Fruit fly (Drosophila melanogaster) whole organism, prepupa: ENCODE data around the gene Cpr.
A peak's percentile ranks its signal among the peaks of the same experiment; 100 is the strongest.

Experiments used
- Blimp-1 ChIP-seq: fragments of 200-800 bp; sonication (Bioruptor generic); optimal IDR thresholded peaks from 3 replicates; lab custom pipeline; 2017; ENCODE audit warnings: missing biosample characterization, missing genetic modification characterization, mild to moderate bottlenecking, moderate library complexity, missing genetic modification reagents
- CG10631 ChIP-seq: fragments of 200-800 bp; sonication (Bioruptor generic); optimal IDR thresholded peaks from 2 replicates; lab custom pipeline; 2016; ENCODE audit warnings: missing biosample characterization, missing genetic modification characterization
- CG10669 ChIP-seq: fragments of 200-800 bp; sonication (Bioruptor generic); optimal IDR thresholded peaks from 3 replicates; lab custom pipeline; 2018; ENCODE audit warnings: missing biosample characterization, mild to moderate bottlenecking, missing genetic modification characterization, moderate library complexity
- CG11294 ChIP-seq: fragments of 200-800 bp; sonication (Bioruptor generic); IDR thresholded peaks from 2 replicates; pipeline ENCODE4 v1.3.6; 2022; ENCODE audit warnings: missing biosample characterization, missing genetic modification characterization
- CG15336 ChIP-seq: fragments of 200-800 bp; sonication (Bioruptor generic); IDR thresholded peaks from 2 replicates; pipeline ENCODE4 v1.3.6; 2022; ENCODE audit warnings: missing biosample characterization, missing genetic modification characterization
- CG1621 ChIP-seq: fragments of 200-800 bp; sonication (Bioruptor generic); optimal IDR thresholded peaks from 3 replicates; lab custom pipeline; 2018; ENCODE audit warnings: missing biosample characterization, mild to moderate bottlenecking, missing genetic modification characterization
- CG16779 ChIP-seq: fragments of 200-800 bp; sonication (Bioruptor generic); optimal IDR thresholded peaks from 3 replicates; lab custom pipeline; 2017; ENCODE audit warnings: missing biosample characterization, mild to moderate bottlenecking, missing genetic modification characterization
- CG3032 ChIP-seq: fragments of 200-800 bp; optimal IDR thresholded peaks from 2 replicates; lab custom pipeline; 2019; ENCODE audit warnings: missing biosample characterization, mild to moderate bottlenecking, missing genetic modification characterization, moderate library complexity
- CG32006 ChIP-seq: fragments of 200-800 bp; sonication (Bioruptor generic); optimal IDR thresholded peaks from 3 replicates; lab custom pipeline; 2017; ENCODE audit warnings: missing biosample characterization, mild to moderate bottlenecking, missing genetic modification characterization
- CG34406 ChIP-seq: fragments of 200-800 bp; sonication (Bioruptor generic); optimal IDR thresholded peaks from 3 replicates; lab custom pipeline; 2016; ENCODE audit warnings: missing biosample characterization, missing genetic modification characterization
- CG3919 ChIP-seq: fragments of 200-800 bp; sonication (Bioruptor generic); optimal IDR thresholded peaks from 3 replicates; lab custom pipeline; 2016; ENCODE audit warnings: missing biosample characterization, missing genetic modification characterization
- CG6163 ChIP-seq: fragments of 200-800 bp; sonication (Bioruptor generic); IDR thresholded peaks from 3 replicates; pipeline ENCODE4 v1.3.6; 2022; ENCODE audit warnings: missing biosample characterization, missing genetic modification characterization
- CG6276 ChIP-seq: fragments of 200-800 bp; sonication (Bioruptor generic); optimal IDR thresholded peaks from 2 replicates; lab custom pipeline; 2017; ENCODE audit warnings: missing biosample characterization, mild to moderate bottlenecking, missing genetic modification characterization
- CG6792 ChIP-seq: fragments of 200-800 bp; sonication (Bioruptor generic); optimal IDR thresholded peaks from 3 replicates; lab custom pipeline; 2016; ENCODE audit warnings: missing biosample characterization, missing genetic modification characterization
- CG6808 ChIP-seq: fragments of 200-800 bp; sonication (Bioruptor generic); optimal IDR thresholded peaks from 3 replicates; lab custom pipeline; 2017; ENCODE audit warnings: missing biosample characterization, missing genetic modification characterization, mild to moderate bottlenecking, moderate library complexity, missing genetic modification reagents
- CG6854 ChIP-seq: fragments of 200-800 bp; sonication (Bioruptor generic); optimal IDR thresholded peaks from 2 replicates; lab custom pipeline; 2017; ENCODE audit warnings: missing biosample characterization, mild to moderate bottlenecking, missing genetic modification characterization
- CG7368 ChIP-seq: fragments of 200-800 bp; sonication (Bioruptor generic); optimal IDR thresholded peaks from 3 replicates; lab custom pipeline; 2016; ENCODE audit warnings: missing biosample characterization, missing genetic modification characterization
- CG8119 ChIP-seq: fragments of 200-800 bp; sonication (Bioruptor generic); IDR thresholded peaks from 3 replicates; pipeline ENCODE4 v1.3.6; 2022; ENCODE audit warnings: missing biosample characterization, missing genetic modification characterization
- CG8319 ChIP-seq: fragments of 200-800 bp; sonication (Bioruptor generic); optimal IDR thresholded peaks from 3 replicates; lab custom pipeline; 2016; ENCODE audit warnings: missing biosample characterization, missing genetic modification characterization
- CG8632 ChIP-seq: fragments of 200-800 bp; sonication (Bioruptor generic); optimal IDR thresholded peaks from 3 replicates; lab custom pipeline; 2016; ENCODE audit warnings: missing biosample characterization, missing genetic modification characterization
- CG9139 ChIP-seq: fragments of 200-800 bp; sonication (Bioruptor generic); optimal IDR thresholded peaks from 3 replicates; lab custom pipeline; 2017; ENCODE audit warnings: missing biosample characterization, mild to moderate bottlenecking, missing genetic modification characterization
- Eip75B ChIP-seq: fragments of 200-800 bp; sonication (Bioruptor generic); optimal IDR thresholded peaks from 3 replicates; lab custom pipeline; 2016; ENCODE audit warnings: missing biosample characterization, missing genetic modification characterization
- Eip78C ChIP-seq: fragments of 200-800 bp; sonication (Bioruptor generic); peaks from one replicate; lab custom pipeline; 2016; ENCODE audit warnings: missing biosample characterization, missing genetic modification characterization
- Eip93F ChIP-seq: fragments of 200-800 bp; sonication (Bioruptor generic); optimal IDR thresholded peaks from 2 replicates; lab custom pipeline; 2016; ENCODE audit warnings: missing biosample characterization, mild to moderate bottlenecking, missing genetic modification characterization
- Ets21C ChIP-seq: fragments of 200-800 bp; sonication (Bioruptor generic); optimal IDR thresholded peaks from 3 replicates; lab custom pipeline; 2016; ENCODE audit warnings: missing biosample characterization, missing genetic modification characterization
- Gug ChIP-seq: fragments of 200-800 bp; sonication (Bioruptor generic); IDR thresholded peaks from 2 replicates; pipeline ENCODE4 v1.3.6; 2022; ENCODE audit warnings: missing biosample characterization, missing genetic modification characterization
- Hr38 ChIP-seq: sonication (Bioruptor generic); optimal IDR thresholded peaks from 2 replicates; lab custom pipeline; 2016; ENCODE audit warnings: missing biosample characterization, missing genetic modification characterization
- Hr39 ChIP-seq: fragments of 200-800 bp; sonication (Bioruptor generic); optimal IDR thresholded peaks from 2 replicates; lab custom pipeline; 2016; ENCODE audit warnings: missing biosample characterization, missing genetic modification characterization
- Hr4 ChIP-seq: fragments of 200-800 bp; sonication (Bioruptor generic); optimal IDR thresholded peaks from 3 replicates; lab custom pipeline; 2016; ENCODE audit warnings: missing biosample characterization, missing genetic modification characterization
- Lpt ChIP-seq: fragments of 200-800 bp; sonication (Bioruptor generic); optimal IDR thresholded peaks from 3 replicates; lab custom pipeline; 2016; ENCODE audit warnings: missing biosample characterization, missing genetic modification characterization
- Met ChIP-seq: fragments of 200-800 bp; sonication (Bioruptor generic); optimal IDR thresholded peaks from 3 replicates; lab custom pipeline; 2016; ENCODE audit warnings: missing biosample characterization, missing genetic modification characterization
- Sox102F ChIP-seq: fragments of 200-800 bp; sonication (Bioruptor generic); optimal IDR thresholded peaks from 2 replicates; lab custom pipeline; 2016; ENCODE audit warnings: missing biosample characterization, mild to moderate bottlenecking, missing genetic modification characterization
- Sox14 ChIP-seq: fragments of 200-800 bp; sonication (Bioruptor generic); optimal IDR thresholded peaks from 3 replicates; lab custom pipeline; 2016; ENCODE audit warnings: missing biosample characterization, missing genetic modification characterization
- Sox15 ChIP-seq: fragments of 200-800 bp; sonication (Bioruptor generic); optimal IDR thresholded peaks from 3 replicates; lab custom pipeline; 2016; ENCODE audit warnings: missing biosample characterization, missing genetic modification characterization
- achi ChIP-seq: fragments of 200-800 bp; sonication (Bioruptor generic); optimal IDR thresholded peaks from 3 replicates; lab custom pipeline; 2016; ENCODE audit warnings: missing biosample characterization, missing genetic modification characterization
- acj6 ChIP-seq: fragments of 200-800 bp; sonication (Bioruptor generic); optimal IDR thresholded peaks from 3 replicates; lab custom pipeline; 2016; ENCODE audit warnings: missing biosample characterization, missing genetic modification characterization
- cyc ChIP-seq: fragments of 200-800 bp; sonication (Bioruptor generic); optimal IDR thresholded peaks from 3 replicates; lab custom pipeline; 2016; ENCODE audit warnings: missing biosample characterization, missing genetic modification characterization
- dac ChIP-seq: fragments of 200-800 bp; sonication (Bioruptor generic); optimal IDR thresholded peaks from 2 replicates; lab custom pipeline; 2017; ENCODE audit warnings: missing biosample characterization, mild to moderate bottlenecking, missing genetic modification characterization
- dsx ChIP-seq: fragments of 200-800 bp; optimal IDR thresholded peaks from 3 replicates; lab custom pipeline; 2019; ENCODE audit warnings: missing biosample characterization, mild to moderate bottlenecking, missing genetic modification characterization, moderate library complexity; ENCODE audit not compliant: poor library complexity, severe bottlenecking
- eg ChIP-seq: fragments of 200-800 bp; sonication (Bioruptor generic); IDR thresholded peaks from 3 replicates; pipeline ENCODE4 v1.3.6; 2022; ENCODE audit warnings: missing biosample characterization, missing genetic modification characterization
- esn ChIP-seq: fragments of 200-800 bp; sonication (Bioruptor generic); optimal IDR thresholded peaks from 2 replicates; lab custom pipeline; 2016; ENCODE audit warnings: missing biosample characterization, mild to moderate bottlenecking, missing genetic modification characterization, moderate library complexity
- fd59A ChIP-seq: fragments of 200-800 bp; sonication (Bioruptor generic); optimal IDR thresholded peaks from 2 replicates; lab custom pipeline; 2017; ENCODE audit warnings: missing biosample characterization, mild to moderate bottlenecking, missing genetic modification characterization, missing genetic modification reagents
- fd85E ChIP-seq: fragments of 200-800 bp; sonication (Bioruptor generic); optimal IDR thresholded peaks from 3 replicates; lab custom pipeline; 2016; ENCODE audit warnings: missing biosample characterization, missing genetic modification characterization
- fkh ChIP-seq: fragments of 200-800 bp; sonication (Bioruptor generic); optimal IDR thresholded peaks from 3 replicates; lab custom pipeline; 2017; ENCODE audit warnings: missing biosample characterization, mild to moderate bottlenecking, missing genetic modification characterization, moderate library complexity
- net ChIP-seq: fragments of 200-800 bp; sonication (Bioruptor generic); optimal IDR thresholded peaks from 3 replicates; lab custom pipeline; 2016; ENCODE audit warnings: missing biosample characterization, missing genetic modification characterization
- pdm3 ChIP-seq: fragments of 200-800 bp; sonication (Bioruptor generic); optimal IDR thresholded peaks from 3 replicates; lab custom pipeline; 2016; ENCODE audit warnings: missing biosample characterization, missing genetic modification characterization
- salr ChIP-seq, 2 experiments: fragments of 200-800 bp; sonication (Bioruptor generic); optimal IDR thresholded peaks; 3 replicates each; lab custom pipeline; 2016 to 2018; ENCODE audit warnings: missing biosample characterization in 2 of 2, missing genetic modification characterization in 2 of 2, mild to moderate bottlenecking in 1 of 2
- spab ChIP-seq: fragments of 200-800 bp; sonication (Bioruptor generic); optimal IDR thresholded peaks from 2 replicates; lab custom pipeline; 2017; ENCODE audit warnings: missing biosample characterization, mild to moderate bottlenecking, missing genetic modification characterization, missing genetic modification reagents
- ss ChIP-seq, 2 experiments: fragments of 200-800 bp; sonication (Bioruptor generic); optimal IDR thresholded peaks; 2 replicates in 1 of 2; 3 replicates in 1 of 2; lab custom pipeline; 2017 to 2018; ENCODE audit warnings: mild to moderate bottlenecking in 2 of 2, missing biosample characterization in 2 of 2, missing genetic modification characterization in 2 of 2, moderate library complexity in 1 of 2
- svp ChIP-seq: fragments of 200-800 bp; sonication (Bioruptor generic); peaks from one replicate; lab custom pipeline; 2016; ENCODE audit warnings: missing biosample characterization, missing genetic modification characterization
- topi ChIP-seq: fragments of 200-800 bp; sonication (Bioruptor generic); optimal IDR thresholded peaks from 3 replicates; lab custom pipeline; 2016; ENCODE audit warnings: missing biosample characterization, missing genetic modification characterization
- vri ChIP-seq: fragments of 200-800 bp; sonication (Bioruptor generic); optimal IDR thresholded peaks from 3 replicates; lab custom pipeline; 2016; ENCODE audit warnings: missing biosample characterization, mild to moderate bottlenecking, missing genetic modification characterization

Cpr gene

dm6 chr2L:6306895-6307294, 31.7 kb upstream of the Cpr start:
- TF ChIP-seq CG16779 (no peak), CG3032 (tag; lab: Kevin White, UChicago) (no peak), CG6276 (GFP tag; lab: Kevin White, UChicago) (no peak), Sox102F (GFP tag; lab: Kevin White, UChicago) (peak; percentile 54), dsx (no peak), CG6792 (GFP tag; lab: Kevin White, UChicago) (peak; percentile 52), CG7368 (peak; percentile 6), Met (peak; percentile 59), fd85E (GFP tag; lab: Kevin White, UChicago) (no peak), CG9139 (no peak), CG8119 (GFP tag; lab: Robert Waterston, UW) (peak; percentile 50; the same call in 2 of the 3 replicates), eg (GFP tag; lab: Robert Waterston, UW) (peak; percentile 43; the same call in 1 of the 3 replicates), fd59A (GFP tag; lab: Kevin White, UChicago) (no peak), Sox14 (GFP tag; lab: Kevin White, UChicago) (peak; percentile 44), CG1621 (no peak), CG6163 (GFP tag; lab: Robert Waterston, UW) (peak; percentile 62), svp (GFP tag; lab: Kevin White, UChicago) (peak; percentile 71), topi (GFP tag; lab: Kevin White, UChicago) (peak; percentile 30), cyc (GFP tag; lab: Kevin White, UChicago) (peak; percentile 38), salr (GFP tag; optimal IDR thresholded peaks at IDR 0.05; lab: Kevin White, UChicago) (peak in 1 of 2 experiments; percentile 25), CG11294 (GFP tag; lab: Robert Waterston, UW) (no peak), CG8632 (peak; percentile 16), CG6808 (GFP tag; lab: Kevin White, UChicago) (no peak), Eip75B (GFP tag; lab: Kevin White, UChicago) (peak; percentile 9), Ets21C (GFP tag; lab: Kevin White, UChicago) (peak; percentile 29), achi (GFP tag; lab: Kevin White, UChicago) (peak; percentile 45), Eip93F (GFP tag; lab: Kevin White, UChicago) (no peak), CG3919 (GFP tag; lab: Kevin White, UChicago) (peak; percentile 49), CG10669 (peak; percentile 42), Blimp-1 (GFP tag; lab: Kevin White, UChicago) (no peak), CG6854 (GFP tag; lab: Kevin White, UChicago) (no peak), fkh (no peak), Hr4 (GFP tag; lab: Kevin White, UChicago) (peak; percentile 58), pdm3 (GFP tag; lab: Kevin White, UChicago) (peak; percentile 46), vri (GFP tag; lab: Kevin White, UChicago) (peak; percentile 37), CG10631 (GFP tag; lab: Kevin White, UChicago) (peak; percentile 25), esn (no peak), ss (GFP tag; optimal IDR thresholded peaks at IDR 0.05; lab: Kevin White, UChicago) (peak in 1 of 2 experiments; percentile 22), Sox15 (no peak), acj6 (peak; percentile 33), Eip78C (GFP tag; lab: Kevin White, UChicago) (peak; percentile 74), CG15336 (GFP tag; lab: Robert Waterston, UW) (no peak), dac (no peak), CG34406 (GFP tag; lab: Kevin White, UChicago) (peak; percentile 39), Hr38 (GFP tag; lab: Kevin White, UChicago) (no peak), Hr39 (peak; percentile 46), Gug (GFP tag; lab: Robert Waterston, UW) (peak; percentile 35; the same call in 1 of the 2 replicates), CG8319 (GFP tag; lab: Kevin White, UChicago) (no peak), Lpt (GFP tag; lab: Kevin White, UChicago) (no peak), net (peak; percentile 24), CG32006 (GFP tag; lab: Kevin White, UChicago) (peak; percentile 50), spab (GFP tag; lab: Kevin White, UChicago) (peak; percentile 9)
